Fruit fly (Drosophila melanogaster) whole organism, embryonic: Measurements from ENCODE around the gene CG5290.

Experiments
- CG10147 ChIP-seq: fragments of 200-800 bp; sonication (Bioruptor generic); optimal IDR thresholded peaks from 2 replicates; lab custom pipeline; 2019; ENCODE audit warnings: missing biosample characterization, mild to moderate bottlenecking, missing genetic modification characterization, moderate library complexity
- CG12391 ChIP-seq: fragments of 200-800 bp; sonication (Bioruptor generic); optimal IDR thresholded peaks from 3 replicates; lab custom pipeline; 2018; ENCODE audit warnings: missing biosample characterization, mild to moderate bottlenecking, missing genetic modification characterization, moderate library complexity
- CG13123 ChIP-seq: fragments of 200-800 bp; sonication (Bioruptor generic); optimal IDR thresholded peaks from 2 replicates; lab custom pipeline; 2016; ENCODE audit warnings: missing biosample characterization, missing genetic modification characterization
- CG14050 ChIP-seq: fragments of 200-800 bp; sonication (Bioruptor generic); IDR thresholded peaks from 3 replicates; pipeline ENCODE4 v1.3.6; 2022; ENCODE audit warnings: missing biosample characterization, missing genetic modification characterization
- CG14667 ChIP-seq: fragments of 200-800 bp; sonication (Bioruptor generic); IDR thresholded peaks from 2 replicates; pipeline ENCODE4 v1.3.6; 2022; ENCODE audit warnings: missing biosample characterization, missing genetic modification characterization
- CG14710 ChIP-seq: fragments of 200-800 bp; sonication (Bioruptor generic); optimal IDR thresholded peaks from 3 replicates; lab custom pipeline; 2019; ENCODE audit warnings: missing biosample characterization, mild to moderate bottlenecking, missing genetic modification characterization, moderate library complexity
- CG15269 ChIP-seq: fragments of 200-800 bp; sonication (Bioruptor generic); optimal IDR thresholded peaks from 2 replicates; lab custom pipeline; 2018; ENCODE audit warnings: missing biosample characterization, mild to moderate bottlenecking, missing genetic modification characterization, moderate library complexity
- CG17359 ChIP-seq: fragments of 200-800 bp; sonication (Bioruptor generic); optimal IDR thresholded peaks from 3 replicates; lab custom pipeline; 2018; ENCODE audit warnings: missing biosample characterization, mild to moderate bottlenecking, missing genetic modification characterization, moderate library complexity
- CG1832 ChIP-seq: fragments of 200-800 bp; sonication (Bioruptor generic); optimal IDR thresholded peaks from 2 replicates; lab custom pipeline; 2017; ENCODE audit warnings: missing biosample characterization, mild to moderate bottlenecking, missing genetic modification characterization, inconsistent platforms
- CG2129 ChIP-seq: fragments of 200-800 bp; sonication (Bioruptor generic); IDR thresholded peaks from 2 replicates; pipeline ENCODE4 v1.3.6; 2022; ENCODE audit warnings: missing biosample characterization, missing genetic modification characterization; ENCODE audit not compliant: partially characterized antibody
- CG30403 ChIP-seq: fragments of 200-800 bp; sonication (Bioruptor generic); optimal IDR thresholded peaks from 3 replicates; lab custom pipeline; 2016; ENCODE audit warnings: missing biosample characterization, missing genetic modification characterization
- CG33557 ChIP-seq: fragments of 200-800 bp; sonication (Bioruptor generic); optimal IDR thresholded peaks from 2 replicates; lab custom pipeline; 2019; ENCODE audit warnings: missing biosample characterization, mild to moderate bottlenecking, missing genetic modification characterization, moderate library complexity
- CG4424 ChIP-seq: fragments of 200-800 bp; sonication (Bioruptor generic); optimal IDR thresholded peaks from 3 replicates; lab custom pipeline; 2016; ENCODE audit warnings: missing biosample characterization, missing genetic modification characterization
- CG5245 ChIP-seq: fragments of 200-800 bp; sonication (Bioruptor generic); optimal IDR thresholded peaks from 3 replicates; lab custom pipeline; 2016; ENCODE audit warnings: missing biosample characterization, missing genetic modification characterization
- CG6791 ChIP-seq: fragments of 200-800 bp; sonication (Bioruptor generic); IDR thresholded peaks from 3 replicates; pipeline ENCODE4 v1.3.6; 2022; ENCODE audit warnings: missing biosample characterization, missing genetic modification characterization; ENCODE audit not compliant: partially characterized antibody
- CG6813 ChIP-seq: fragments of 200-800 bp; sonication (Bioruptor generic); optimal IDR thresholded peaks from 2 replicates; lab custom pipeline; 2017; ENCODE audit warnings: missing biosample characterization, missing genetic modification characterization, mild to moderate bottlenecking, moderate library complexity, missing genetic modification reagents
- CG7271 ChIP-seq: fragments of 200-800 bp; sonication (Bioruptor generic); optimal IDR thresholded peaks from 2 replicates; lab custom pipeline; 2018; ENCODE audit warnings: missing biosample characterization, mild to moderate bottlenecking, missing genetic modification characterization, moderate library complexity
- CG9932 ChIP-seq: fragments of 200-800 bp; sonication (Bioruptor generic); IDR thresholded peaks from 2 replicates; pipeline ENCODE4 v1.3.6; 2022; ENCODE audit warnings: missing biosample characterization, missing genetic modification characterization
- CkIIα-i1 ChIP-seq: fragments of 200-800 bp; sonication (Bioruptor generic); IDR thresholded peaks from 2 replicates; pipeline ENCODE4 v1.3.6; 2022; ENCODE audit warnings: missing biosample characterization, missing genetic modification characterization
- D ChIP-seq, 2 experiments: fragments of 200-800 bp in 1 of 2; fragments of >200 bp in 1 of 2; sonication (Bioruptor generic) in 1 of 2; optimal IDR thresholded peaks; 2 replicates in 1 of 2; 3 replicates in 1 of 2; lab custom pipeline; 2017; ENCODE audit warnings: mild to moderate bottlenecking in 1 of 2, missing biosample characterization in 1 of 2, missing genetic modification characterization in 1 of 2, missing genetic modification reagents in 1 of 2
- Lpt ChIP-seq: fragments of >200 bp; optimal IDR thresholded peaks from 2 replicates; lab custom pipeline; 2018; ENCODE audit warnings: missing biosample characterization, missing genetic modification characterization
- MBD-R2 ChIP-seq: fragments of 200-800 bp; sonication (Bioruptor generic); IDR thresholded peaks from 2 replicates; pipeline ENCODE4 v1.3.6; 2022; ENCODE audit warnings: missing biosample characterization, missing genetic modification characterization
- Optix ChIP-seq: fragments of 200-800 bp; sonication (Bioruptor generic); IDR thresholded peaks from 3 replicates; pipeline ENCODE4 v1.3.6; 2022; ENCODE audit warnings: missing biosample characterization, missing genetic modification characterization
- Poxn ChIP-seq: fragments of 200-800 bp; sonication (Bioruptor generic); IDR thresholded peaks from 2 replicates; pipeline ENCODE4 v1.3.6; 2022; ENCODE audit warnings: missing biosample characterization, missing genetic modification characterization
- TFAM ChIP-seq: fragments of 200-800 bp; sonication (Bioruptor generic); optimal IDR thresholded peaks from 2 replicates; lab custom pipeline; 2017; ENCODE audit warnings: missing biosample characterization, missing genetic modification characterization, inconsistent platforms
- Taf1 ChIP-seq: fragments of 200-800 bp; sonication (Bioruptor generic); IDR thresholded peaks from 2 replicates; pipeline ENCODE4 v1.3.6; 2022; ENCODE audit warnings: missing biosample characterization, missing genetic modification characterization
- Xrp1 ChIP-seq: fragments of 200-800 bp; sonication (Bioruptor generic); IDR thresholded peaks from 2 replicates; pipeline ENCODE4 v1.3.6; 2022; ENCODE audit warnings: missing biosample characterization, missing genetic modification characterization
- ara ChIP-seq: fragments of 200-800 bp; sonication (Bioruptor generic); IDR thresholded peaks from 2 replicates; pipeline ENCODE4 v1.3.6; 2022; ENCODE audit warnings: missing biosample characterization, missing genetic modification characterization
- bowl ChIP-seq: fragments of 200-800 bp; sonication (Bioruptor generic); IDR thresholded peaks from 2 replicates; pipeline ENCODE4 v1.3.6; 2022; ENCODE audit warnings: missing biosample characterization, missing genetic modification characterization
- crol ChIP-seq: fragments of 200-800 bp; sonication (Bioruptor generic); IDR thresholded peaks from 2 replicates; pipeline ENCODE4 v1.3.6; 2022; ENCODE audit warnings: missing biosample characterization, missing genetic modification characterization
- dysf ChIP-seq: fragments of 200-800 bp; sonication (Bioruptor generic); IDR thresholded peaks from 3 replicates; pipeline ENCODE4 v1.3.6; 2022; ENCODE audit warnings: missing biosample characterization, missing genetic modification characterization
- eve ChIP-seq, 2 experiments: fragments of >200 bp; optimal IDR thresholded peaks; 2 replicates each; lab custom pipeline; 2017; ENCODE audit warnings: missing biosample characterization in 2 of 2, missing genetic modification characterization in 2 of 2
- fu2 ChIP-seq: fragments of 200-800 bp; sonication (Bioruptor generic); optimal IDR thresholded peaks from 2 replicates; lab custom pipeline; 2016; ENCODE audit warnings: missing biosample characterization, missing genetic modification characterization
- gcm ChIP-seq: fragments of 200-800 bp; sonication (Bioruptor generic); optimal IDR thresholded peaks from 2 replicates; lab custom pipeline; 2019; ENCODE audit warnings: missing biosample characterization, mild to moderate bottlenecking, missing genetic modification characterization, moderate library complexity
- gem ChIP-seq: fragments of 200-800 bp; sonication (Bioruptor generic); optimal IDR thresholded peaks from 2 replicates; lab custom pipeline; 2019; ENCODE audit warnings: missing biosample characterization, mild to moderate bottlenecking, missing genetic modification characterization, moderate library complexity
- mirr ChIP-seq: fragments of 200-800 bp; sonication (Bioruptor generic); optimal IDR thresholded peaks from 3 replicates; lab custom pipeline; 2018; ENCODE audit warnings: missing biosample characterization, mild to moderate bottlenecking, missing genetic modification characterization
- odd ChIP-seq: fragments of 200-800 bp; sonication (Bioruptor generic); optimal IDR thresholded peaks from 2 replicates; lab custom pipeline; 2017; ENCODE audit warnings: missing biosample characterization, mild to moderate bottlenecking, missing genetic modification characterization
- otp ChIP-seq: fragments of 200-800 bp; sonication (Bioruptor generic); IDR thresholded peaks from 3 replicates; pipeline ENCODE4, ENCODE4 v1.3.6; 2022; ENCODE audit warnings: missing biosample characterization, missing genetic modification characterization
- pho ChIP-seq: fragments of 200-800 bp; sonication (Bioruptor generic); optimal IDR thresholded peaks from 2 replicates; lab custom pipeline; 2016; ENCODE audit warnings: missing biosample characterization, missing genetic modification characterization
- psq ChIP-seq: fragments of 200-800 bp; sonication (Bioruptor generic); optimal IDR thresholded peaks from 2 replicates; lab custom pipeline; 2017; ENCODE audit warnings: missing biosample characterization, missing genetic modification characterization
- repo ChIP-seq: fragments of 200-800 bp; sonication (Bioruptor generic); optimal IDR thresholded peaks from 2 replicates; lab custom pipeline; 2016; ENCODE audit warnings: missing biosample characterization, missing genetic modification characterization
- run ChIP-seq: fragments of 200-800 bp; sonication (Bioruptor generic); optimal IDR thresholded peaks from 3 replicates; lab custom pipeline; 2018; ENCODE audit warnings: missing biosample characterization, mild to moderate bottlenecking, missing genetic modification characterization
- salm ChIP-seq: fragments of 200-800 bp; sonication (Bioruptor generic); optimal IDR thresholded peaks from 2 replicates; lab custom pipeline; 2018; ENCODE audit warnings: missing biosample characterization, mild to moderate bottlenecking, missing genetic modification characterization
- schlank ChIP-seq: fragments of 200-800 bp; sonication (Bioruptor generic); optimal IDR thresholded peaks from 2 replicates; lab custom pipeline; 2018; ENCODE audit warnings: missing biosample characterization, mild to moderate bottlenecking, missing genetic modification characterization
- sd ChIP-seq: fragments of 200-800 bp; sonication (Bioruptor generic); optimal IDR thresholded peaks from 3 replicates; lab custom pipeline; 2018; ENCODE audit warnings: missing biosample characterization, mild to moderate bottlenecking, missing genetic modification characterization, moderate library complexity
- sens-2 ChIP-seq: fragments of 200-800 bp; sonication (Bioruptor generic); IDR thresholded peaks from 2 replicates; pipeline ENCODE4 v1.3.6; 2022; ENCODE audit warnings: missing biosample characterization, missing genetic modification characterization
- seq ChIP-seq: fragments of 200-800 bp; sonication (Bioruptor generic); IDR thresholded peaks from 2 replicates; pipeline ENCODE4 v1.3.6; 2022; ENCODE audit warnings: missing biosample characterization, missing genetic modification characterization
- slp2 ChIP-seq: fragments of 200-800 bp; sonication (Bioruptor generic); optimal IDR thresholded peaks from 2 replicates; lab custom pipeline; 2016; ENCODE audit warnings: missing biosample characterization, missing genetic modification characterization
- sna ChIP-seq: fragments of 200-800 bp; sonication (Bioruptor generic); IDR thresholded peaks from 2 replicates; pipeline ENCODE4 v1.3.6; 2022; ENCODE audit warnings: missing biosample characterization, missing genetic modification characterization; ENCODE audit not compliant: partially characterized antibody
- tin ChIP-seq: fragments of 200-800 bp; sonication (Bioruptor generic); optimal IDR thresholded peaks from 3 replicates; lab custom pipeline; 2016; ENCODE audit warnings: missing biosample characterization, missing genetic modification characterization
- trh ChIP-seq: fragments of 200-800 bp; sonication (Bioruptor generic); optimal IDR thresholded peaks from 2 replicates; lab custom pipeline; 2016; ENCODE audit warnings: missing biosample characterization, missing genetic modification characterization
- yki ChIP-seq: fragments of >200 bp; optimal IDR thresholded peaks from 3 replicates; lab custom pipeline; 2018

The CG5290 gene

dm6 chr3L:17895815-17896275 lies 16.5 kb downstream of the CG5290 start, which contains the start of gene Tsp74F (continued):
- no peak for TF ChIP-seq CG14050 (GFP tag; lab: Robert Waterston, UW)
- TF ChIP-seq CG12391 (tag; lab: Kevin White, UChicago): no peak
- no peak for TF ChIP-seq trh (GFP tag; lab: Kevin White, UChicago)
- TF ChIP-seq CG15269 (tag; lab: Kevin White, UChicago): peak; percentile 3
- TF ChIP-seq seq (GFP tag; lab: Robert Waterston, UW): no peak
- no peak for TF ChIP-seq CG4424 (GFP tag; lab: Kevin White, UChicago)
- no peak for TF ChIP-seq mirr (GFP tag; lab: Kevin White, UChicago)
- no peak for TF ChIP-seq CG33557 (GFP tag; lab: Kevin White, UChicago)
- TF ChIP-seq gem (tag; lab: Kevin White, UChicago): no peak
- no peak for TF ChIP-seq CkIIα-i1 (GFP tag; lab: Robert Waterston, UW)
- peak; percentile 75 for TF ChIP-seq run (tag; lab: Kevin White, UChicago)
- TF ChIP-seq Poxn (GFP tag; lab: Robert Waterston, UW): no peak
- TF ChIP-seq CG1832 (GFP tag; lab: Kevin White, UChicago): no peak
- TF ChIP-seq gcm (GFP tag; lab: Kevin White, UChicago): no peak
- TF ChIP-seq sd: no peak
- TF ChIP-seq eve (GFP tag; optimal IDR thresholded peaks at IDR 0.05; lab: Kevin White, UChicago): no peak
- no peak for TF ChIP-seq CG14667
- TF ChIP-seq bowl (GFP tag; lab: Robert Waterston, UW): no peak
- peak; percentile 21; the same call in 1 of the 3 replicates for TF ChIP-seq dysf (GFP tag; lab: Robert Waterston, UW)
- TF ChIP-seq Optix (GFP tag; lab: Robert Waterston, UW): no peak
- peak; percentile 14 for TF ChIP-seq CG17359 (tag; lab: Kevin White, UChicago)
- peak; percentile 5 for TF ChIP-seq psq (GFP tag; lab: Kevin White, UChicago)
- no peak for TF ChIP-seq yki
- no peak for TF ChIP-seq crol (GFP tag; lab: Robert Waterston, UW)
- peak; percentile 27 for TF ChIP-seq odd (GFP tag; lab: Kevin White, UChicago)
- TF ChIP-seq CG6813 (GFP tag; lab: Kevin White, UChicago): peak; percentile 39
- TF ChIP-seq CG6791 (GFP tag; lab: Robert Waterston, UW): no peak
- TF ChIP-seq CG7271 (tag; lab: Kevin White, UChicago): no peak
- TF ChIP-seq TFAM: no peak
- 0 out of 2 replicates have a peak, but pooled peaks have one; percentile 11 for TF ChIP-seq Xrp1
- no peak for TF ChIP-seq D (optimal IDR thresholded peaks at IDR 0.05; lab: Kevin White, UChicago)
- TF ChIP-seq D (GFP tag; optimal IDR thresholded peaks at IDR 0.05; lab: Kevin White, UChicago): no peak
- TF ChIP-seq salm (tag; lab: Kevin White, UChicago): peak; percentile 16
- TF ChIP-seq ara (GFP tag; lab: Robert Waterston, UW): no peak
- TF ChIP-seq Lpt (GFP tag; lab: Kevin White, UChicago): no peak
- no peak for TF ChIP-seq MBD-R2 (GFP tag; lab: Robert Waterston, UW)
- TF ChIP-seq CG30403 (GFP tag; lab: Kevin White, UChicago): no peak
- no peak for TF ChIP-seq Taf1
- TF ChIP-seq tin (GFP tag; lab: Kevin White, UChicago): no peak
- no peak for TF ChIP-seq pho
- TF ChIP-seq CG2129: no peak
- no peak for TF ChIP-seq CG13123
- TF ChIP-seq CG9932 (GFP tag; lab: Robert Waterston, UW): no peak
- TF ChIP-seq slp2 (GFP tag; lab: Kevin White, UChicago): no peak
- no peak for TF ChIP-seq sna
- TF ChIP-seq sens-2 (GFP tag; lab: Robert Waterston, UW): no peak
- TF ChIP-seq CG14710: no peak
- TF ChIP-seq otp (GFP tag; lab: Robert Waterston, UW): no peak
- no peak for TF ChIP-seq fu2
- TF ChIP-seq CG10147 (GFP tag; lab: Kevin White, UChicago): no peak
- TF ChIP-seq CG5245 (GFP tag; lab: Kevin White, UChicago): no peak
- TF ChIP-seq schlank (tag; lab: Kevin White, UChicago): no peak
- no peak for TF ChIP-seq repo (GFP tag; lab: Kevin White, UChicago)
